Fruit fly (Drosophila melanogaster): ENCODE measurements around the gene CG7384.

dm6 chr2L:10505345-10505744, 4.9 kb downstream of the CG7384 start:
- TF ChIP-seq psq (optimal IDR thresholded peaks at IDR 0.05) (no peak), h (optimal IDR thresholded peaks at IDR 0.05) (no peak), Sin3A (optimal IDR thresholded peaks at IDR 0.05) (no peak)

All from Kc167 (cell line).